Fruit fly (Drosophila melanogaster) whole organism, embryonic: Measurements from ENCODE around the gene CG33969.

Source experiments
- Atf6 ChIP-seq: fragments of 200-800 bp; sonication (Bioruptor generic); IDR thresholded peaks from 2 replicates; pipeline ENCODE4 v1.3.6; 2022; ENCODE audit warnings: missing biosample characterization, missing genetic modification characterization
- Bgb ChIP-seq: fragments of 200-800 bp; sonication (Bioruptor generic); IDR thresholded peaks from 2 replicates; pipeline ENCODE4 v1.3.6; 2022; ENCODE audit warnings: missing biosample characterization, missing genetic modification characterization; ENCODE audit not compliant: partially characterized antibody
- CG12071 ChIP-seq: fragments of 200-800 bp; sonication (Bioruptor generic); optimal IDR thresholded peaks from 3 replicates; lab custom pipeline; 2018; ENCODE audit warnings: missing biosample characterization, mild to moderate bottlenecking, missing genetic modification characterization
- CG13287 ChIP-seq: fragments of 200-800 bp; sonication (Bioruptor generic); IDR thresholded peaks from 2 replicates; pipeline ENCODE4 v1.3.6; 2022; ENCODE audit warnings: missing biosample characterization, missing genetic modification characterization; ENCODE audit not compliant: partially characterized antibody
- CG14441 ChIP-seq: fragments of 200-800 bp; sonication (Bioruptor generic); IDR thresholded peaks from 2 replicates; pipeline ENCODE4 v1.3.6; 2022; ENCODE audit warnings: missing biosample characterization, missing genetic modification characterization
- CG15011 ChIP-seq: fragments of 200-800 bp; sonication (Bioruptor generic); optimal IDR thresholded peaks from 3 replicates; lab custom pipeline; 2018; ENCODE audit warnings: missing biosample characterization, mild to moderate bottlenecking, missing genetic modification characterization
- CG1529 ChIP-seq: fragments of 200-800 bp; sonication (Bioruptor generic); optimal IDR thresholded peaks from 3 replicates; lab custom pipeline; 2018; ENCODE audit warnings: missing biosample characterization, missing genetic modification characterization
- CG1602 ChIP-seq: fragments of 200-800 bp; sonication (Bioruptor generic); optimal IDR thresholded peaks from 3 replicates; lab custom pipeline; 2016; ENCODE audit warnings: missing biosample characterization, missing genetic modification characterization
- CG16815 ChIP-seq: fragments of 200-800 bp; sonication (Bioruptor generic); optimal IDR thresholded peaks from 3 replicates; lab custom pipeline; 2017; ENCODE audit warnings: missing biosample characterization, mild to moderate bottlenecking, missing genetic modification characterization
- CG18262 ChIP-seq: fragments of 200-800 bp; optimal IDR thresholded peaks from 3 replicates; lab custom pipeline; 2019; ENCODE audit warnings: missing biosample characterization, mild to moderate bottlenecking, missing genetic modification characterization, moderate library complexity
- CG2678 ChIP-seq: fragments of 200-800 bp; sonication (Bioruptor generic); optimal IDR thresholded peaks from 3 replicates; lab custom pipeline; 2019; ENCODE audit warnings: missing biosample characterization, mild to moderate bottlenecking, missing genetic modification characterization, moderate library complexity
- CG42726 ChIP-seq: fragments of 200-800 bp; sonication (Bioruptor generic); IDR thresholded peaks from 2 replicates; pipeline ENCODE4 v1.3.6; 2022; ENCODE audit warnings: missing biosample characterization, missing genetic modification characterization; ENCODE audit not compliant: partially characterized antibody
- CG7271 ChIP-seq: fragments of 200-800 bp; sonication (Bioruptor generic); optimal IDR thresholded peaks from 2 replicates; lab custom pipeline; 2018; ENCODE audit warnings: missing biosample characterization, mild to moderate bottlenecking, missing genetic modification characterization, moderate library complexity
- Deaf1 ChIP-seq: fragments of 200-800 bp; optimal IDR thresholded peaks from 3 replicates; lab custom pipeline; 2019; ENCODE audit warnings: missing biosample characterization, mild to moderate bottlenecking, missing genetic modification characterization, moderate library complexity
- Dll ChIP-seq: fragments of 200-800 bp; sonication (Bioruptor generic); IDR thresholded peaks from 4 replicates; pipeline ENCODE4 v1.3.6; 2022; ENCODE audit warnings: missing biosample characterization, missing genetic modification characterization; ENCODE audit not compliant: partially characterized antibody
- Elba2 ChIP-seq: fragments of 200-800 bp; sonication (Bioruptor generic); optimal IDR thresholded peaks from 3 replicates; lab custom pipeline; 2016; ENCODE audit warnings: missing biosample characterization, missing genetic modification characterization
- HLHmδ ChIP-seq: fragments of 200-800 bp; sonication (Bioruptor generic); optimal IDR thresholded peaks from 2 replicates; lab custom pipeline; 2018; ENCODE audit warnings: missing biosample characterization, mild to moderate bottlenecking, missing genetic modification characterization, moderate library complexity
- Kr ChIP-seq: fragments of 200-800 bp; sonication (Bioruptor generic); optimal IDR thresholded peaks from 2 replicates; lab custom pipeline; 2017; ENCODE audit warnings: missing biosample characterization, mild to moderate bottlenecking, missing genetic modification characterization
- MBD-R2 ChIP-seq: fragments of 200-800 bp; sonication (Bioruptor generic); IDR thresholded peaks from 2 replicates; pipeline ENCODE4 v1.3.6; 2022; ENCODE audit warnings: missing biosample characterization, missing genetic modification characterization
- Mad ChIP-seq: fragments of 200-800 bp; sonication (Bioruptor generic); optimal IDR thresholded peaks from 2 replicates; lab custom pipeline; 2016; ENCODE audit warnings: missing biosample characterization, missing genetic modification characterization
- Max ChIP-seq: fragments of 200-800 bp; sonication (Bioruptor generic); optimal IDR thresholded peaks from 2 replicates; lab custom pipeline; 2016; ENCODE audit warnings: missing biosample characterization, mild to moderate bottlenecking, missing genetic modification characterization
- NC2α ChIP-seq: fragments of 200-800 bp; sonication (Bioruptor generic); optimal IDR thresholded peaks from 2 replicates; lab custom pipeline; 2016; ENCODE audit warnings: missing biosample characterization, missing genetic modification characterization
- Neu2 ChIP-seq: fragments of 200-800 bp; sonication (Bioruptor generic); optimal IDR thresholded peaks from 3 replicates; lab custom pipeline; 2016; ENCODE audit warnings: missing biosample characterization, missing genetic modification characterization, borderline replicate concordance
- Poxn ChIP-seq: fragments of 200-800 bp; sonication (Bioruptor generic); IDR thresholded peaks from 2 replicates; pipeline ENCODE4 v1.3.6; 2022; ENCODE audit warnings: missing biosample characterization, missing genetic modification characterization
- Tbp ChIP-seq: fragments of >200 bp; optimal IDR thresholded peaks from 2 replicates; lab custom pipeline; 2018; ENCODE audit warnings: missing biosample characterization, missing genetic modification characterization
- Trl ChIP-seq, 3 experiments: fragments of >200 bp in 2 of 3; fragments of 200-800 bp in 1 of 3; sonication (Bioruptor generic) in 1 of 3; optimal IDR thresholded peaks; 2 replicates in 1 of 3; 3 replicates in 2 of 3; lab custom pipeline; 2016 to 2017; ENCODE audit warnings: missing biosample characterization in 1 of 3, missing genetic modification characterization in 1 of 3
- abd-A ChIP-seq: fragments of 200-800 bp; sonication (Bioruptor generic); optimal IDR thresholded peaks from 3 replicates; lab custom pipeline; 2019; ENCODE audit warnings: missing biosample characterization, mild to moderate bottlenecking, missing genetic modification characterization, moderate library complexity
- ap ChIP-seq: fragments of 200-800 bp; sonication (Bioruptor generic); IDR thresholded peaks from 2 replicates; pipeline ENCODE4 v1.3.6; 2022; ENCODE audit warnings: missing biosample characterization, missing genetic modification characterization
- ara ChIP-seq: fragments of 200-800 bp; sonication (Bioruptor generic); IDR thresholded peaks from 2 replicates; pipeline ENCODE4 v1.3.6; 2022; ENCODE audit warnings: missing biosample characterization, missing genetic modification characterization
- chinmo ChIP-seq: fragments of 200-800 bp; sonication (Bioruptor generic); IDR thresholded peaks from 4 replicates; pipeline ENCODE4 v1.3.6; 2022; ENCODE audit warnings: missing biosample characterization, missing genetic modification characterization; ENCODE audit not compliant: partially characterized antibody
- chm ChIP-seq: fragments of 200-800 bp; sonication (Bioruptor generic); IDR thresholded peaks from 2 replicates; pipeline ENCODE4 v1.3.6; 2022; ENCODE audit warnings: missing biosample characterization, missing genetic modification characterization
- croc ChIP-seq: fragments of 200-800 bp; sonication (Bioruptor generic); conservative IDR thresholded peaks from 3 replicates; pipeline ENCODE4 v1.3.6; 2022; ENCODE audit warnings: missing biosample characterization, missing genetic modification characterization
- ems ChIP-seq: fragments of 200-800 bp; sonication (Bioruptor generic); optimal IDR thresholded peaks from 3 replicates; lab custom pipeline; 2016; ENCODE audit warnings: missing biosample characterization, missing genetic modification characterization
- exex ChIP-seq: fragments of 200-800 bp; sonication (Bioruptor generic); optimal IDR thresholded peaks from 4 replicates; lab custom pipeline; 2018; ENCODE audit warnings: missing biosample characterization, mild to moderate bottlenecking, missing genetic modification characterization, moderate library complexity
- grn ChIP-seq: fragments of 200-800 bp; sonication (Bioruptor generic); optimal IDR thresholded peaks from 3 replicates; lab custom pipeline; 2017; ENCODE audit warnings: missing biosample characterization, missing genetic modification characterization
- hbn ChIP-seq: fragments of 200-800 bp; sonication (Bioruptor generic); IDR thresholded peaks from 2 replicates; pipeline ENCODE4 v1.3.6; 2022; ENCODE audit warnings: missing biosample characterization, missing genetic modification characterization; ENCODE audit not compliant: partially characterized antibody
- kah ChIP-seq: fragments of 200-800 bp; sonication (Bioruptor generic); optimal IDR thresholded peaks from 2 replicates; lab custom pipeline; 2018; ENCODE audit warnings: missing biosample characterization, mild to moderate bottlenecking, missing genetic modification characterization
- lmd ChIP-seq: fragments of 200-800 bp; sonication (Bioruptor generic); IDR thresholded peaks from 2 replicates; pipeline ENCODE4 v1.3.6; 2022; ENCODE audit warnings: missing biosample characterization, missing genetic modification characterization
- nerfin-2 ChIP-seq: fragments of 200-800 bp; sonication (Bioruptor generic); IDR thresholded peaks from 2 replicates; pipeline ENCODE4 v1.3.6; 2022; ENCODE audit warnings: missing biosample characterization, missing genetic modification characterization; ENCODE audit not compliant: partially characterized antibody
- nom ChIP-seq: fragments of 200-800 bp; sonication (Bioruptor generic); optimal IDR thresholded peaks from 2 replicates; lab custom pipeline; 2017; ENCODE audit warnings: missing biosample characterization, missing genetic modification characterization, mild to moderate bottlenecking, moderate library complexity, missing genetic modification reagents
- pum ChIP-seq: fragments of 200-800 bp; sonication (Bioruptor generic); optimal IDR thresholded peaks from 2 replicates; lab custom pipeline; 2016; ENCODE audit warnings: missing biosample characterization, missing genetic modification characterization
- schlank ChIP-seq: fragments of 200-800 bp; sonication (Bioruptor generic); optimal IDR thresholded peaks from 2 replicates; lab custom pipeline; 2018; ENCODE audit warnings: missing biosample characterization, mild to moderate bottlenecking, missing genetic modification characterization
- sens ChIP-seq: fragments of 200-800 bp; sonication (Bioruptor generic); peaks from one replicate; lab custom pipeline; 2016; ENCODE audit warnings: missing biosample characterization, missing genetic modification characterization
- sisA ChIP-seq: fragments of 200-800 bp; sonication (Bioruptor generic); IDR thresholded peaks from 2 replicates; pipeline ENCODE4 v1.3.6; 2022; ENCODE audit warnings: missing biosample characterization, missing genetic modification characterization
- slp2 ChIP-seq: fragments of 200-800 bp; sonication (Bioruptor generic); optimal IDR thresholded peaks from 2 replicates; lab custom pipeline; 2016; ENCODE audit warnings: missing biosample characterization, missing genetic modification characterization
- sna ChIP-seq: fragments of 200-800 bp; sonication (Bioruptor generic); IDR thresholded peaks from 2 replicates; pipeline ENCODE4 v1.3.6; 2022; ENCODE audit warnings: missing biosample characterization, missing genetic modification characterization; ENCODE audit not compliant: partially characterized antibody
- tin ChIP-seq: fragments of 200-800 bp; sonication (Bioruptor generic); optimal IDR thresholded peaks from 3 replicates; lab custom pipeline; 2016; ENCODE audit warnings: missing biosample characterization, missing genetic modification characterization
- ttk ChIP-seq: fragments of 200-800 bp; sonication (Bioruptor generic); IDR thresholded peaks from 2 replicates; pipeline ENCODE4 v2.1.2; 2022; ENCODE audit warnings: missing biosample characterization, missing genetic modification characterization
- zen ChIP-seq: fragments of 200-800 bp; sonication (Bioruptor generic); optimal IDR thresholded peaks from 3 replicates; lab custom pipeline; 2018; ENCODE audit warnings: missing biosample characterization, mild to moderate bottlenecking, missing genetic modification characterization, moderate library complexity

Gene CG33969

DNA sequence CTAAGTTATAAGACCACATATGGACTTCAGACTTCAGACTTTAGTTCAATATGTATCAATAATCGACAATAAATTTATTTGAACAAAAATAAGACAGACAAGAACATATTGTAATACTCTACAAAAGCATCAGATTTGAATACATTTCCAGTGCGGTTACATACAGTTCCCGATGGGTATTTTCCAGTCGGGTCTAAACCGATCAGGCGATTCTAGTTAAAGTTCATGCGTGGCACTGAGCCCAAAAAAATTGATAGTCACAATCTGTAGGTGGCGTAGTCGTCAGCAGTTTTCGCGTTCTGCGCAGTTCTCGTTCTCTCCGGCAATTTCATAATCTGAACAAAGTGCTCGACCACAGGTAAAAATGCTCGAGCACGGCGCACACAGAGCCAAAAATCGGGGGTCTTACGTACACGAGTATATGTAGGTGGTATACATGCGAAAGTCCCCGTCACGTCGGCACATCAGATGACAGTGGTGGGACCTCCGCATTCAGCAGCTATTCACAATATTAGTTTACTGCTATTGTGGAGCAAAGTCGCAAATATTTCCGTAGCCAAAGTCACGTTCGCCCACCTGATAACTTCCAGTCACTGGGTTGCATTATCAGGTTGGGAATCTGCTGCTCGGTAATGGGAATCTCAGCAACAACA lies 2.0 kb upstream of the CG33969 start (continued):
- no peak; the same call in 1 of the 2 replicates for TF ChIP-seq lmd (GFP tag; lab: Robert Waterston, UW)
- TF ChIP-seq abd-A (tag; lab: Kevin White, UChicago) = no peak
- TF ChIP-seq Tbp (GFP tag; lab: Kevin White, UChicago) = no peak
- TF ChIP-seq CG16815 = peak; percentile 49
- TF ChIP-seq schlank (tag; lab: Kevin White, UChicago) = no peak
- TF ChIP-seq kah (GFP tag; lab: Kevin White, UChicago) = no peak
- TF ChIP-seq CG1602 = no peak
- peak; percentile 72 for TF ChIP-seq CG2678 (tag; lab: Kevin White, UChicago)
- TF ChIP-seq Neu2 = no peak
- no peak for TF ChIP-seq HLHmδ
- TF ChIP-seq exex = peak; percentile 71
- no peak for TF ChIP-seq CG42726 (GFP tag; lab: Robert Waterston, UW)
- no peak for TF ChIP-seq tin (GFP tag; lab: Kevin White, UChicago)
- no peak for TF ChIP-seq pum (GFP tag; lab: Kevin White, UChicago)
- no peak for TF ChIP-seq ap (GFP tag; lab: Robert Waterston, UW)
- TF ChIP-seq Deaf1 = peak; percentile 37
- TF ChIP-seq Elba2 (GFP tag; lab: Kevin White, UChicago) = no peak
- no peak for TF ChIP-seq Poxn (GFP tag; lab: Robert Waterston, UW)
- TF ChIP-seq nom = no peak
- TF ChIP-seq sna = no peak
- no peak for TF ChIP-seq NC2α
- TF ChIP-seq zen (tag; lab: Kevin White, UChicago) = no peak
- TF ChIP-seq Mad = no peak
- TF ChIP-seq ttk (GFP tag; lab: Robert Waterston, UW) = no peak
- TF ChIP-seq CG14441 = peak; percentile 28; the same call in 1 of the 2 replicates
- TF ChIP-seq Kr (GFP tag; lab: Kevin White, UChicago) = no peak
- no peak for TF ChIP-seq CG7271 (tag; lab: Kevin White, UChicago)
- peak; percentile 22 for TF ChIP-seq CG18262 (tag; lab: Kevin White, UChicago)
- no peak for TF ChIP-seq hbn (GFP tag; lab: Robert Waterston, UW)
- peak; percentile 90; the same call in 3 of the 4 replicates for TF ChIP-seq chinmo (GFP tag; lab: Robert Waterston, UW)
- no peak for TF ChIP-seq slp2 (GFP tag; lab: Kevin White, UChicago)
- TF ChIP-seq ara (GFP tag; lab: Robert Waterston, UW) = no peak
- peak; percentile 52 for TF ChIP-seq sens (GFP tag; lab: Kevin White, UChicago)
- TF ChIP-seq CG12071 (GFP tag; lab: Kevin White, UChicago) = peak; percentile 36
- peak; percentile 12 for TF ChIP-seq ems (GFP tag; lab: Kevin White, UChicago)
- 0 out of 2 replicates have a peak, but pooled peaks have one; percentile 15 for TF ChIP-seq sisA (GFP tag; lab: Robert Waterston, UW)
- TF ChIP-seq Max (GFP tag; lab: Kevin White, UChicago) = peak; percentile 47
- TF ChIP-seq Trl (optimal IDR thresholded peaks at IDR 0.05; lab: Kevin White, UChicago) = peak in 1 of 2 experiments; percentile 5
- no peak for TF ChIP-seq Trl (GFP tag; optimal IDR thresholded peaks at IDR 0.05; lab: Kevin White, UChicago)
- no peak for TF ChIP-seq CG1529
- no peak for TF ChIP-seq Dll (GFP tag; lab: Robert Waterston, UW)
- no peak for TF ChIP-seq nerfin-2
- TF ChIP-seq croc (GFP tag; lab: Robert Waterston, UW) = no peak
- TF ChIP-seq Atf6 (GFP tag; lab: Robert Waterston, UW) = peak; percentile 75
- peak; percentile 72 for TF ChIP-seq grn (GFP tag; lab: Kevin White, UChicago)
- TF ChIP-seq Bgb (GFP tag; lab: Robert Waterston, UW) = no peak; the same call in 1 of the 2 replicates
- peak; percentile 48 for TF ChIP-seq CG13287 (GFP tag; lab: Robert Waterston, UW)
- TF ChIP-seq CG15011 = peak; percentile 20
- peak; percentile 29; the same call in 1 of the 2 replicates for TF ChIP-seq chm (GFP tag; lab: Robert Waterston, UW)
- TF ChIP-seq MBD-R2 (GFP tag; lab: Robert Waterston, UW) = peak; percentile 42; the same call in 1 of the 2 replicates
